Worm (Caenorhabditis elegans) whole organism, early embryonic: ENCODE results near the gene uev-2.

Experiments
- B0310.2 ChIP-seq: sonication (generic microtip); optimal IDR thresholded peaks from 2 replicates; lab custom pipeline; 2016; ENCODE audit warnings: mild to moderate bottlenecking, missing genetic modification characterization, missing compliant biosample characterization
- F13C5.2 ChIP-seq: sonication (generic microtip); optimal IDR thresholded peaks from 2 replicates; lab custom pipeline; 2017; ENCODE audit warnings: mild to moderate bottlenecking, missing genetic modification characterization, inconsistent platforms, missing compliant biosample characterization
- aly-1 ChIP-seq: sonication (generic microtip); optimal IDR thresholded peaks from 2 replicates; lab custom pipeline; 2016; ENCODE audit warnings: missing genetic modification characterization, missing compliant biosample characterization
- ama-1 ChIP-seq: fragments of 150-350 bp; optimal IDR thresholded peaks from 2 replicates; lab custom pipeline; 2014
- ceh-13 ChIP-seq: fragments of 200-800 bp; sonication (Bioruptor generic); optimal IDR thresholded peaks from 2 replicates; lab custom pipeline; 2018; ENCODE audit warnings: mild to moderate bottlenecking, missing genetic modification characterization, missing compliant biosample characterization
- ceh-36 ChIP-seq: sonication (generic microtip); optimal IDR thresholded peaks from 2 replicates; lab custom pipeline; 2016; ENCODE audit warnings: missing genetic modification characterization, inconsistent platforms, missing compliant biosample characterization
- ets-7 ChIP-seq: sonication (generic microtip); optimal IDR thresholded peaks from 2 replicates; lab custom pipeline; 2016; ENCODE audit warnings: missing genotype, missing genetic modification characterization, missing compliant biosample characterization
- flt-1 ChIP-seq: fragments of 200-800 bp; sonication (Bioruptor generic); IDR thresholded peaks from 2 replicates; pipeline ENCODE4 v1.3.6; 2022; ENCODE audit warnings: missing genetic modification characterization, missing compliant biosample characterization
- hmbx-1 ChIP-seq: sonication (generic microtip); optimal IDR thresholded peaks from 2 replicates; lab custom pipeline; 2016; ENCODE audit warnings: mild to moderate bottlenecking, missing genetic modification characterization, missing compliant biosample characterization
- hmg-4 ChIP-seq: fragments of 200-800 bp; sonication (Bioruptor generic); optimal IDR thresholded peaks from 2 replicates; lab custom pipeline; 2018; ENCODE audit warnings: mild to moderate bottlenecking, missing genetic modification characterization, missing compliant biosample characterization
- hnd-1 ChIP-seq: sonication (generic microtip); optimal IDR thresholded peaks from 2 replicates; lab custom pipeline; 2016; ENCODE audit warnings: missing genetic modification characterization, missing compliant biosample characterization
- pes-1 ChIP-seq: fragments of 200-800 bp; sonication (Bioruptor generic); IDR thresholded peaks from 2 replicates; pipeline ENCODE4 v1.3.6; 2022; ENCODE audit warnings: missing genetic modification reagents, missing genetic modification characterization, missing compliant biosample characterization
- scrt-1 ChIP-seq: fragments of 200-800 bp; sonication (Bioruptor generic); IDR thresholded peaks from 2 replicates; pipeline ENCODE4 v1.3.6; 2022; ENCODE audit warnings: missing genetic modification characterization, missing compliant biosample characterization
- sea-1 ChIP-seq: fragments of 200-800 bp; sonication (Bioruptor generic); conservative IDR thresholded peaks from 2 replicates; pipeline ENCODE4 v1.3.6; 2022; ENCODE audit warnings: missing genetic modification characterization, missing compliant biosample characterization
- tbx-11 ChIP-seq: fragments of 200-800 bp; sonication (Bioruptor generic); IDR thresholded peaks from 2 replicates; pipeline ENCODE4 v1.3.6; 2022; ENCODE audit warnings: missing genetic modification characterization, missing compliant biosample characterization
- tbx-37 ChIP-seq: fragments of 200-800 bp; sonication (Bioruptor generic); conservative IDR thresholded peaks from 2 replicates; pipeline ENCODE4 v1.3.6; 2022; ENCODE audit warnings: missing genetic modification reagents, missing genetic modification characterization, missing compliant biosample characterization
- tra-4 ChIP-seq: sonication (generic microtip); optimal IDR thresholded peaks from 2 replicates; lab custom pipeline; 2017; ENCODE audit warnings: missing genetic modification characterization, missing compliant biosample characterization

uev-2 gene

ce11 chrIII:5572806-5573205 is 10.1 kb upstream of the uev-2 start:
- no peak for TF ChIP-seq flt-1 (GFP tag; lab: Robert Waterston, UW)

- TF ChIP-seq B0310.2 (tag; lab: Kevin White, UChicago), result no peak
- no peak for TF ChIP-seq flt-1 (GFP tag; lab: Robert Waterston, UW)
- TF ChIP-seq ama-1 (lab: Kevin White, UChicago), result no peak
- TF ChIP-seq tbx-11 (GFP tag; lab: Robert Waterston, UW), result no peak
- TF ChIP-seq ceh-36 (tag; lab: Kevin White, UChicago), result no peak
- TF ChIP-seq ets-7 (tag; lab: Kevin White, UChicago), result no peak
- TF ChIP-seq scrt-1 (GFP tag; lab: Robert Waterston, UW), result no peak
- TF ChIP-seq hnd-1, result no peak
- no peak for TF ChIP-seq tra-4
- TF ChIP-seq hmbx-1 (tag; lab: Kevin White, UChicago), result no peak
- TF ChIP-seq pes-1 (GFP tag; lab: Robert Waterston, UW), result no peak
- no peak for TF ChIP-seq ceh-13 (GFP tag; lab: Kevin White, UChicago)
- no peak for TF ChIP-seq aly-1 (tag; lab: Kevin White, UChicago)
These were observed 9.2 kb upstream of the uev-2 start, which contains the start of gene molo-1 for ce11 chrIII:5573694-5574093. Gene molo-1, plus strand, starts transcription at chrIII:5573994.

DNA sequence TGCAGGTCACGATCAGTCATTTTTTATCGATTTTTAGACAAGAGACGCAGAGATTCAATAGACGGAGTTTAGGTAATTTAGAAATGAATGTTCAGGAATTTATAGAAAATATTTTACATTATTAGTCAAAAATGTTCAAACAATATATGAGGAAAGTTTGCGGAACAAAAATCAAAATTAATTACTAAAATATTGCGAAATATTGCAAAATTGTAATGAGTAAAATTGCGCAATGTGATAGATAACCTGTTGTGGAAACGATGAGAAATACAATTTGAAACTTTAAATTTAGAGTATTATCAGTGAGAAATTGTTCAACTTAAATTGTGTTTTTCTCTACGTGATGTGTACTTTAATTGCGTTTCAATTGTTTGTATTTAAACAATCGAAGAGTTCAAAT is 1.9 kb upstream of the uev-2 start, which contains the start of gene F56D2.5:
TSS of gene F56D2.5 (minus strand) at position 371 of the 400 bp plus-strand sequence.
- TF ChIP-seq pes-1 (GFP tag; lab: Robert Waterston, UW) (no peak), scrt-1 (GFP tag; lab: Robert Waterston, UW) (no peak), hmbx-1 (tag; lab: Kevin White, UChicago) (no peak), tbx-37 (no peak), ama-1 (lab: Kevin White, UChicago) (no peak), sea-1 (no peak), F13C5.2 (tag; lab: Kevin White, UChicago) (no peak), B0310.2 (tag; lab: Kevin White, UChicago) (no peak)

DNA sequence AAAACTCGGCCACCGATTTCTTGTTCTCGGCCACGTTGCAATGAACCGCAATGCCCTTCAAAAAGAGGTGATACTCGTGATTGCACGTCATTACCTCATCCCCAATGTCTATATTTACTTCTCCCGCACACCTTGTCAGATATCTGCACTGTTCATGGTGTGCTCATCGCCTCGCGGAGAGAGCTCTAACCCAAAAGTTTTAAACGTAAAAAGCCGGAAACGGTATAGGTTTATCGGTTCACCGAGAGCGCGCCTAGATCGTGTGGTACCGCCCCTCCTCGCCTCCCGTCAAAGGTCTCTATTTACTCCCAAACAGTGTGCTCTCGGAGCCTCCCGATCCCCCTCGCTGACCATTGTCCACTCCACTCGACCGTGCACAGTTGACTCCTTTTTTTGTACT is 1.7 kb downstream of the uev-2 start, which contains the start of gene F56D2.3:
TSS of gene F56D2.3 (plus strand) at position 301 of the 400 bp plus-strand sequence.
- TF ChIP-seq ceh-36 (tag; lab: Kevin White, UChicago) (no peak), hmg-4 (no peak), ets-7 (tag; lab: Kevin White, UChicago) (no peak), B0310.2 (tag; lab: Kevin White, UChicago) (no peak), pes-1 (GFP tag; lab: Robert Waterston, UW) (no peak), flt-1 (GFP tag; lab: Robert Waterston, UW) (no peak), hnd-1 (no peak), hmbx-1 (tag; lab: Kevin White, UChicago) (no peak), ama-1 (lab: Kevin White, UChicago) (no peak)

DNA sequence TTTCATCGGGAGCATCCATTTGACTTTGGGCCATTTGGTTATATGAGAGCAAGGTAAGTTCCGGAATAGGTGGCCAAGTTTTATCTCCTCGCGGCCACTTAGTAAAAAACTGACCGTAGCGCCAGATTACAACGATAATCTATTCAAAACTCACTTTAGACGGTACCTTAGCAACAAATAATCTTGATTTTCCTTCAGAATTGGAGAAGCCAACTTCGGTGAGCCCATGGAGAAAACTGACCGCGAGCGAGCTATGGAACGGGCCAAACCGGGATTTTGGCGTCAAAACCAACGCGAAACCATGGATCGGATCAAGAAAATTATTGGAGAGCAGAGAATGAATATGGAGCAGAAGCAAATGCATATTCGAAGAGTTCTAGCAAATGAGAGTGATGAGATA is 2.8 kb downstream of the uev-2 start:
- TF ChIP-seq ama-1 (lab: Kevin White, UChicago) (no peak), ets-7 (tag; lab: Kevin White, UChicago) (no peak), hmg-4 (no peak), aly-1 (tag; lab: Kevin White, UChicago) (no peak)

DNA sequence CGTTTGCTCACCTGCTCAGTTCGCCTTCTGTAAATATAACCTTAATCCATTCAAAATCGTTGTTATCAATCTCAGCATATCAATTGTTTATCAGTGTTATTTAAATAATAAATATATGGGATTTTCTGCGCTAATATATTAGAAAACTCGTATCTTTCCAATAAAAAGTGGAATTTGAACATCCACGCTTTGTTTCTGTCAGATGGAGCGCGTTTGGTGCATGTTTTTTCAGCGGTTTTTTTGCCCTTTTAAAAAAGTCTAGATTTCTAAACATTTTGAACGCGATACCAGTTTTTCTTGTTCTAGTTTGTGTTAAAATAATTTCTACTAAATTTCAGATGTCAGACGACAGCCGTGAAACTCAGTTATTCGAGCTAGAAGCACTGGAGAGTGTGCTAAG is 4.0 kb downstream of the uev-2 start, which contains the start of gene F56D2.2:
TSS of gene F56D2.2 (plus strand) at position 339 of the 400 bp plus-strand sequence.
- TF ChIP-seq F13C5.2 (tag; lab: Kevin White, UChicago) (no peak), tbx-11 (GFP tag; lab: Robert Waterston, UW) (no peak), ceh-13 (GFP tag; lab: Kevin White, UChicago) (no peak), ceh-36 (tag; lab: Kevin White, UChicago) (no peak), B0310.2 (tag; lab: Kevin White, UChicago) (no peak), aly-1 (tag; lab: Kevin White, UChicago) (no peak), pes-1 (GFP tag; lab: Robert Waterston, UW) (no peak), tra-4 (no peak), tbx-37 (no peak)

DNA sequence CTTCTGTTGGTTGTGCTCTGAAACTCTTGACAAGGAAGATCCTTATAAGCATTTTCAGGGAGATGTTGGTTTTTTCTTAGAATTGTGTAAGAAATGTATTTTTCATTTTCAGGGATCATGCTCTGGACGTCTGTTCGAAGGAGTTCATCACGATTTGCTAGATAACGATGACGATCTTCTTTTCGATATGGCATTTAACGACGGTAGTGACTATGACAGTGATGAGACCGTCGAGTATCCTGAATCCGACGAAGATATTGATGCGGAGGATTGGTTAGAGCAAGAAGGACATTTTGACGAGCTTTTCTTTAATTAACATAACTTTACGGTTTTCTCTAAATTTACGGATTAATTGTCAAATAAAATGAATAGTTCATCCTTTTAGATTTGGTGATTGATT is 5.8 kb downstream of the uev-2 start:
- TF ChIP-seq tbx-37, result no peak
- TF ChIP-seq tbx-11 (GFP tag; lab: Robert Waterston, UW), result no peak
- no peak for TF ChIP-seq tra-4
- no peak for TF ChIP-seq flt-1 (GFP tag; lab: Robert Waterston, UW)
- no peak for TF ChIP-seq ceh-36 (tag; lab: Kevin White, UChicago)
- TF ChIP-seq aly-1 (tag; lab: Kevin White, UChicago), result no peak
- TF ChIP-seq hmg-4, result no peak
- TF ChIP-seq pes-1 (GFP tag; lab: Robert Waterston, UW), result no peak
- TF ChIP-seq ceh-13 (GFP tag; lab: Kevin White, UChicago), result no peak
- no peak for TF ChIP-seq sea-1
- TF ChIP-seq hnd-1, result no peak
- TF ChIP-seq F13C5.2 (tag; lab: Kevin White, UChicago), result no peak
- TF ChIP-seq ets-7 (tag; lab: Kevin White, UChicago), result no peak
- no peak for TF ChIP-seq hmbx-1 (tag; lab: Kevin White, UChicago)
- TF ChIP-seq ama-1 (lab: Kevin White, UChicago), result no peak
- TF ChIP-seq B0310.2 (tag; lab: Kevin White, UChicago), result no peak
- no peak for TF ChIP-seq scrt-1 (GFP tag; lab: Robert Waterston, UW)

ce11 chrIII:5591668-5592149 is 8.8 kb downstream of the uev-2 start, which contains the start of the genes ddx-15 and ucr-1:
Gene ddx-15, minus strand, starts transcription at chrIII:5591718.
Gene ucr-1, plus strand, starts transcription at chrIII:5592135.
- TF ChIP-seq ceh-36 (tag; lab: Kevin White, UChicago), result no peak
- no peak for TF ChIP-seq tra-4
- no peak for TF ChIP-seq tbx-37
- TF ChIP-seq tbx-11 (GFP tag; lab: Robert Waterston, UW), result no peak
- no peak for TF ChIP-seq aly-1 (tag; lab: Kevin White, UChicago)
- TF ChIP-seq ets-7 (tag; lab: Kevin White, UChicago), result no peak
- TF ChIP-seq flt-1 (GFP tag; lab: Robert Waterston, UW), result no peak
- TF ChIP-seq F13C5.2 (tag; lab: Kevin White, UChicago), result no peak
- no peak for TF ChIP-seq ceh-13 (GFP tag; lab: Kevin White, UChicago)
- TF ChIP-seq sea-1, result no peak
- no peak for TF ChIP-seq ama-1 (lab: Kevin White, UChicago)
- TF ChIP-seq pes-1 (GFP tag; lab: Robert Waterston, UW), result no peak
- TF ChIP-seq B0310.2 (tag; lab: Kevin White, UChicago), result no peak
- TF ChIP-seq scrt-1 (GFP tag; lab: Robert Waterston, UW), result no peak
- no peak for TF ChIP-seq hmbx-1 (tag; lab: Kevin White, UChicago)
- no peak for TF ChIP-seq hmg-4
- no peak for TF ChIP-seq hnd-1
